Worm (Caenorhabditis elegans) whole organism, L3 larva: ENCODE measurements around the gene idpc-3.

Experiments
- R02D3.7 ChIP-seq: fragments of 150-350 bp; optimal IDR thresholded peaks from 2 replicates; lab custom pipeline; 2014; ENCODE audit warnings: missing biosample characterization, missing genetic modification characterization
- aly-2 ChIP-seq: fragments of 150-350 bp; optimal IDR thresholded peaks from 2 replicates; lab custom pipeline; 2014; ENCODE audit warnings: missing biosample characterization, missing genetic modification characterization
- ama-1 ChIP-seq: fragments of 150-350 bp; optimal IDR thresholded peaks from 2 replicates; lab custom pipeline; 2018
- ceh-16 ChIP-seq: sonication (generic microtip); optimal IDR thresholded peaks from 2 replicates; lab custom pipeline; 2017; ENCODE audit warnings: missing biosample characterization, missing genetic modification characterization
- ceh-28 ChIP-seq: fragments of 150-350 bp; optimal IDR thresholded peaks from 2 replicates; lab custom pipeline; 2014; ENCODE audit warnings: missing biosample characterization, missing genetic modification reagents, missing genetic modification characterization
- ceh-82 ChIP-seq: fragments of 150-350 bp; optimal IDR thresholded peaks from 2 replicates; lab custom pipeline; 2014; ENCODE audit warnings: missing biosample characterization, missing genetic modification characterization
- ceh-9 ChIP-seq: sonication (generic microtip); optimal IDR thresholded peaks from 2 replicates; lab custom pipeline; 2018; ENCODE audit warnings: missing biosample characterization, missing genetic modification characterization
- daf-12 ChIP-seq: fragments of 150-350 bp; optimal IDR thresholded peaks from 2 replicates; lab custom pipeline; 2014; ENCODE audit warnings: missing biosample characterization, missing genetic modification reagents, missing genetic modification characterization
- elt-1 ChIP-seq: fragments of 150-350 bp; optimal IDR thresholded peaks from 2 replicates; lab custom pipeline; 2014; ENCODE audit warnings: missing biosample characterization, missing genetic modification characterization
- elt-2 ChIP-seq: sonication (generic microtip); optimal IDR thresholded peaks from 2 replicates; lab custom pipeline; 2016; ENCODE audit warnings: missing genetic modification reagents, mild to moderate bottlenecking, missing genetic modification characterization, missing compliant biosample characterization
- eor-1 ChIP-seq, 2 experiments: fragments of 150-350 bp; optimal IDR thresholded peaks; 2 replicates each; lab custom pipeline; 2014 to 2018; ENCODE audit warnings: missing biosample characterization in 2 of 2, missing genetic modification characterization in 2 of 2
- fkh-10 ChIP-seq: sonication (generic microtip); optimal IDR thresholded peaks from 2 replicates; lab custom pipeline; 2017; ENCODE audit warnings: missing biosample characterization, missing genetic modification reagents, missing genetic modification characterization
- fkh-2 ChIP-seq: fragments of 150-350 bp; optimal IDR thresholded peaks from 2 replicates; lab custom pipeline; 2014; ENCODE audit warnings: missing biosample characterization, missing genetic modification reagents, missing genetic modification characterization
- fos-1 ChIP-seq: fragments of 150-350 bp; optimal IDR thresholded peaks from 2 replicates; lab custom pipeline; 2014; ENCODE audit warnings: missing biosample characterization, missing genetic modification characterization
- hmg-11 ChIP-seq: sonication (generic microtip); optimal IDR thresholded peaks from 2 replicates; lab custom pipeline; 2016; ENCODE audit warnings: missing genetic modification characterization, missing compliant biosample characterization
- jun-1 ChIP-seq: fragments of 150-350 bp; optimal IDR thresholded peaks from 2 replicates; lab custom pipeline; 2014; ENCODE audit warnings: missing biosample characterization, missing genetic modification reagents, missing genetic modification characterization
- lin-15B ChIP-seq: fragments of 150-350 bp; optimal IDR thresholded peaks from 2 replicates; lab custom pipeline; 2014; ENCODE audit warnings: missing biosample characterization, missing genetic modification characterization
- lin-39 ChIP-seq: fragments of 150-350 bp; optimal IDR thresholded peaks from 2 replicates; lab custom pipeline; 2018; ENCODE audit warnings: missing biosample characterization, missing genetic modification reagents, missing genetic modification characterization
- mdl-1 ChIP-seq: fragments of 150-350 bp; optimal IDR thresholded peaks from 2 replicates; lab custom pipeline; 2014; ENCODE audit warnings: missing biosample characterization, missing genetic modification characterization
- mml-1 ChIP-seq: fragments of 150-350 bp; sonication (generic microtip); optimal IDR thresholded peaks from 3 replicates; lab custom pipeline; 2014; ENCODE audit warnings: missing biosample characterization, missing genetic modification characterization
- nhr-23 ChIP-seq: fragments of 150-350 bp; optimal IDR thresholded peaks from 2 replicates; lab custom pipeline; 2014; ENCODE audit warnings: missing biosample characterization, missing genetic modification reagents, missing genetic modification characterization
- nhr-25 ChIP-seq: sonication (generic microtip); optimal IDR thresholded peaks from 2 replicates; lab custom pipeline; 2017; ENCODE audit warnings: missing biosample characterization, missing genetic modification characterization
- nhr-43 ChIP-seq: sonication (generic microtip); optimal IDR thresholded peaks from 2 replicates; lab custom pipeline; 2016; ENCODE audit warnings: mild to moderate bottlenecking, missing genetic modification characterization, missing compliant biosample characterization; ENCODE audit not compliant: poor library complexity, severe bottlenecking
- nhr-76 ChIP-seq: fragments of 150-350 bp; sonication (generic microtip); optimal IDR thresholded peaks from 5 replicates; lab custom pipeline; 2014; ENCODE audit warnings: missing biosample characterization, missing genetic modification characterization
- pha-4 ChIP-seq: fragments of 150-350 bp; optimal IDR thresholded peaks from 2 replicates; lab custom pipeline; 2014; ENCODE audit warnings: missing biosample characterization, missing genetic modification reagents, missing genetic modification characterization
- pqm-1 ChIP-seq: fragments of 150-350 bp; optimal IDR thresholded peaks from 2 replicates; lab custom pipeline; 2017; ENCODE audit warnings: missing biosample characterization, missing genetic modification characterization, inconsistent platforms
- sea-2 ChIP-seq: fragments of 150-350 bp; sonication (generic microtip); optimal IDR thresholded peaks from 4 replicates; lab custom pipeline; 2014; ENCODE audit warnings: missing biosample characterization, missing genetic modification reagents, missing genetic modification characterization
- skn-1 ChIP-seq: fragments of 150-350 bp; optimal IDR thresholded peaks from 2 replicates; lab custom pipeline; 2014; ENCODE audit warnings: missing biosample characterization, missing genetic modification characterization
- snpc-4 ChIP-seq: fragments of 150-350 bp; optimal IDR thresholded peaks from 2 replicates; lab custom pipeline; 2014; ENCODE audit warnings: missing biosample characterization, missing genetic modification characterization
- zag-1 ChIP-seq: fragments of 150-350 bp; optimal IDR thresholded peaks from 2 replicates; lab custom pipeline; 2014; ENCODE audit warnings: missing biosample characterization, missing genetic modification characterization
- ztf-11 ChIP-seq: fragments of 150-350 bp; optimal IDR thresholded peaks from 2 replicates; lab custom pipeline; 2014; ENCODE audit warnings: missing biosample characterization, missing genetic modification characterization
- ztf-4 ChIP-seq: fragments of 150-350 bp; optimal IDR thresholded peaks from 2 replicates; lab custom pipeline; 2014; ENCODE audit warnings: missing biosample characterization, missing genetic modification characterization

Gene idpc-3

DNA sequence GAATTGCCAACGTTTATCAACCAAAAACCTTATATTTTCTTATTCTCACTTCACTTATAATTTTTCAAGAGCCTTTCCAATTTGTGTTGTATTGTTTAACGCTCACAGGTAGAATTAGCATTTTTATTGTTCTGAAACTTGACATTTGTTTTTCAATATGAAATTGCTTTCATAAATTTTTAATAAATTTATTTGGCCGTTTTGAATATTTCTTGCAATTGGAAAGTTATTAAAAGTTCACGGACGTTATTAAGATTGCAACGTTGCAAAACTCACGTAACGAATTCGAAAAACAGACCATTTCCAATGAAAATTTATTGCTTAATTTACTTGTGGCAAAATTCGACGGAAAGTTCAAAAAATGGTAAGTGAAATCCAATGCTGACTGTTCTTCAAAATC is 38.7 kb downstream of the idpc-3 start, which contains the start of gene K09G1.2:
TSS of gene K09G1.2 (plus strand) at position 301 of the 400 bp plus-strand sequence.
- TF ChIP-seq ztf-11 (tag; lab: Kevin White, UChicago): no peak
- no peak for TF ChIP-seq aly-2 (tag; lab: Kevin White, UChicago)
- TF ChIP-seq fos-1: no peak
- no peak for TF ChIP-seq eor-1 (tag; optimal IDR thresholded peaks at IDR 0.05; lab: Kevin White, UChicago)
- TF ChIP-seq ceh-16 (tag; lab: Kevin White, UChicago): no peak
- TF ChIP-seq pqm-1 (tag; lab: Kevin White, UChicago): no peak
- TF ChIP-seq R02D3.7 (tag; lab: Kevin White, UChicago): no peak
- no peak for TF ChIP-seq elt-1 (tag; lab: Kevin White, UChicago)
- TF ChIP-seq ama-1 (lab: Kevin White, UChicago): no peak
- no peak for TF ChIP-seq mdl-1 (tag; lab: Kevin White, UChicago)
- no peak for TF ChIP-seq zag-1 (tag; lab: Kevin White, UChicago)
- no peak for TF ChIP-seq nhr-25
- no peak for TF ChIP-seq ceh-28 (tag; lab: Kevin White, UChicago)
- TF ChIP-seq nhr-43 (tag; lab: Kevin White, UChicago): no peak
- TF ChIP-seq daf-12 (tag; lab: Kevin White, UChicago): no peak

DNA sequence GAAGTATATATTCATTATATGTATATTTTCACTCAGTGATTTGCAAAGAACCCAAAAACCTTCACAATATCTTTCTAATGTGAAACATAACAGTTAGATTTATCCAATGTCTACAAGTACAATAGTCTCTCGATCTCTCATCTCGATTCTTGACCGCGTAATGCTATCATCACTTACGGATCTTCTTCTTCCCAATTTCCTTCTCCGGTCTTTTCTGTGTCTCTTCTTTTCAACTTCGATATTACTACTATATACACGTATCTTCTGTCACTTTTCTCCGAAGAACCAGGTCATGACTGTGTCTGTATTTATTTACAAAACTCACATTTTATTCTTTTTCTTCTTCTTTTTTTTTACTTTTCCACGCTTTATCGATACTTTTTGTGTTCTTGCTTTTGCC is 40.4 kb downstream of the idpc-3 start:
- TF ChIP-seq nhr-43 (tag; lab: Kevin White, UChicago) (peak; percentile 13), nhr-23 (peak; percentile 54), elt-1 (tag; lab: Kevin White, UChicago) (no peak)

DNA sequence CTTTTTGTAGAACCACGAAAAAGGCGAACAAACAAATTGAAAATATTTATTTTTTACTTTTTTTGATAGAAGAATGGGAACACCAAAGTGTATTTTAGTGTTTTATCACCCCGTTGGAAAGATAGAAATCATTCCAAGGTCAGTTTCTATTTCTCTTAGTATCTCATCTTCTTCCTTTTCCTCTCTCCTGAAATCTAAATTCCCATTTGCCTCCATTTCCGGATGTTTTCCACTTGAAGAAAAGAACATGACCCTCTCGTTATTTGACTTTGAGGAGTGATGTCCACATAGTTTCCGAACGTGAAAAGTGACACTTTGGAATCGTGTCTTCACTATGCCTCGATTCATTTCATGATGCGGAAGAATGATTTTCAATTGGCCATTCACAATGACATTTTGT is 41.4 kb downstream of the idpc-3 start:
- TF ChIP-seq nhr-76 (tag; lab: Kevin White, UChicago) (no peak), skn-1 (tag; lab: Kevin White, UChicago) (no peak), lin-15B (no peak), mml-1 (tag; lab: Kevin White, UChicago) (no peak), nhr-25 (no peak), hmg-11 (tag; lab: Kevin White, UChicago) (no peak), elt-1 (tag; lab: Kevin White, UChicago) (no peak), ceh-9 (no peak)

DNA sequence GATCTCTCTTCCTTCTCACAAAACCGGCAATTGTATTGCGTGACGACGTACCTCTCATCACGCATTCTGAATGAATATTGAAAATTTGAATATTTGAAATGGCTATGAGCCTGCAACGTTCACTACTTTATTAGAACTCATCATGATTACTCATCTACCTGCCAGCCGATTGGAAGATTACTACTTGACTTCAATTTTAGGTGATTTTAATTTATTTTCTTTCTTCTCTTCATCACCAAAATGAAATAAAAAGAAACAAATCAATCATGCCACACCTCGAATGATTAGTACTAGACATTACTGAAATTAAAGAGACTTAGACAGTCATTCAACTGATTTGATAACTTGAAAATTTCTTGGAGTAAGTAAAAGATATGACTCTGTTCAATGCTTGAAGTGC is 44.8 kb downstream of the idpc-3 start:
- TF ChIP-seq sea-2 (GFP tag; lab: Kevin White, UChicago) (no peak), ceh-16 (tag; lab: Kevin White, UChicago) (no peak), aly-2 (tag; lab: Kevin White, UChicago) (no peak), ztf-4 (no peak), jun-1 (tag; lab: Kevin White, UChicago) (no peak)

DNA sequence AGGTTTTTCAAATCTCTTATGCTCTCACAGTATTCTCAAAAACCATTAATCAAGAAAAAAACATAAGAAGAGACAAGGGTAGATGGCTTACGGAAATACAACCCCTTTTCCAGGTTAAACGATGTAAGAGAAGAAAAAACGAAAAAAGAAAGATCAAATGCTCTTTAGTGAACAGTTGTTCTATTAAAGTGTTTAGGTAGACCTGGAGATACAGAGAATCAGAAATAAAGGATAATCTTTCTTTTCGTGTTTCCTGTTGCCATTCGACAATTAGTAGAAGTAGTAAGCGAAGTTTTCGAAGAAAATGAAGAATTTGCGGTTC is 45.7 kb downstream of the idpc-3 start, which contains the start of gene K09G1.1:
TSS of gene K09G1.1 (plus strand) at position 223 of the 322 bp plus-strand sequence.
- TF ChIP-seq lin-39 (tag; lab: Kevin White, UChicago) (no peak), elt-1 (tag; lab: Kevin White, UChicago) (no peak), hmg-11 (tag; lab: Kevin White, UChicago) (no peak), ceh-82 (no peak), fkh-2 (tag; lab: Kevin White, UChicago) (no peak), nhr-23 (no peak), snpc-4 (tag; lab: Kevin White, UChicago) (no peak)

DNA sequence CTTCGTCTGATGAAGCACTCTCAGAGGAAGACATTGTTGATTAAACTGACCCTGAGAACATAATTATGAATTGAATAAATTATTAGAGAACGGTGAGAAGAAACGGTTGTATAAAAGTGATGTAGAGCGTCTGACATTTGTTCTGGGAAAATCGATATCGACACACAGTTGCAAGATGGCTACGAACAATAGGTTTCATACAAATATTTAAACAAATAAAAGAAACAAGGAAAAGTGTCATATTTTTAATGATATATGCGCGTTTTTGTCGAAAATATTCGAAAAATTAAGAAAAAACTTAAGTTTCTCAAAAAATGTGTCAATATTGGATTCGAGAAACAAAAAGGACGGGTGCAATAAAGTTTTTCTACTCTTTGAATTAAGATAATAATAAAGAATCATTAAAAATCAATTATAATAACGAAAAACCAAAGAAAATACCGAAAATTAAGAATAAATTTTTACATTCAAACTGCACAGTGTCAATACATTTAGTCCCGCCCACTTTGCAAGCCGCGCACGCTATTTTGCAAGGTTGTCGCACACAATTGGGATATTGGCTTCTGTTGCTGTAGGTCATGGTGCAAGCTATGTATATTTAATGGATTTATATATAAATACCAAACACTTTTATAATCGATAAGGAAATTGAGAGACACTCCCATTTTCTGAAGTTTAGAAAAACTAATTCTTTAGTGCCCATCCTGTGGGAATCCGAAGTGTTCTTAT is 46.3 kb downstream of the idpc-3 start, which contains the start of gene rtfo-1:
TSS of gene rtfo-1 (minus strand) at position 51 of the 729 bp plus-strand sequence.
- TF ChIP-seq fkh-10 (no peak), fos-1 (no peak), nhr-23 (peak; percentile 35), pha-4 (tag; lab: Kevin White, UChicago) (peak; percentile 60), elt-2 (tag; lab: Kevin White, UChicago) (peak; percentile 4), ama-1 (lab: Kevin White, UChicago) (no peak), nhr-43 (tag; lab: Kevin White, UChicago) (peak; percentile 45), hmg-11 (tag; lab: Kevin White, UChicago) (peak; percentile 62), nhr-25 (peak; percentile 18), snpc-4 (tag; lab: Kevin White, UChicago) (peak; percentile 4)
